Worm (Caenorhabditis elegans): ENCODE results near the gene unc-9.

Gene unc-9

ce11 chrX:13164301-13164700, 37.3 kb upstream of the unc-9 start (continued):
- TF ChIP-seq hmg-11 (tag; optimal IDR thresholded peaks at IDR 0.05) (no peak), eor-1 (tag; optimal IDR thresholded peaks at IDR 0.05) (no peak), ztf-4 (tag; optimal IDR thresholded peaks at IDR 0.05) (no peak), nhr-28 (tag; optimal IDR thresholded peaks at IDR 0.05) (no peak), egl-27 (tag; optimal IDR thresholded peaks at IDR 0.05) (no peak), nhr-25 (tag; optimal IDR thresholded peaks at IDR 0.05) (peak; percentile 28), ceh-28 (tag; optimal IDR thresholded peaks at IDR 0.05) (no peak), elt-3 (tag; optimal IDR thresholded peaks at IDR 0.05) (no peak), ZK546.5 (tag; optimal IDR thresholded peaks at IDR 0.05) (no peak), snpc-4 (tag; optimal IDR thresholded peaks at IDR 0.05) (no peak), ceh-9 (tag; optimal IDR thresholded peaks at IDR 0.05) (no peak), nhr-67 (tag; optimal IDR thresholded peaks at IDR 0.05) (no peak), nhr-237 (tag; optimal IDR thresholded peaks at IDR 0.05) (no peak), aly-2 (tag; optimal IDR thresholded peaks at IDR 0.05) (no peak), ceh-82 (tag; optimal IDR thresholded peaks at IDR 0.05) (no peak)

- TF ChIP-seq elt-3 (tag; optimal IDR thresholded peaks at IDR 0.05) (peak in 2 of 3 experiments; percentile 66 to 91), ama-1 (optimal IDR thresholded peaks at IDR 0.05) (no peak), nhr-23 (tag; optimal IDR thresholded peaks at IDR 0.05) (peak; percentile 40), ceh-28 (tag; optimal IDR thresholded peaks at IDR 0.05) (peak; percentile 45), nhr-12 (tag; optimal IDR thresholded peaks at IDR 0.05) (no peak), pha-4 (tag; optimal IDR thresholded peaks at IDR 0.05) (peak; percentile 74), ZK546.5 (tag; optimal IDR thresholded peaks at IDR 0.05) (no peak), elt-2 (tag; optimal IDR thresholded peaks at IDR 0.05) (peak; percentile 99), pqm-1 (tag; optimal IDR thresholded peaks at IDR 0.05) (peak; percentile 98), R02D3.7 (tag; optimal IDR thresholded peaks at IDR 0.05) (no peak), fos-1 (tag; optimal IDR thresholded peaks at IDR 0.05) (peak; percentile 58), jun-1 (tag; optimal IDR thresholded peaks at IDR 0.05) (peak; percentile 90)
Measured at ce11 chrX:13165686-13166085, 35.9 kb upstream of the unc-9 start.

ce11 chrX:13169133-13169532, 32.4 kb upstream of the unc-9 start:
- no peak for TF ChIP-seq pqm-1 (tag; optimal IDR thresholded peaks at IDR 0.05)
- TF ChIP-seq elt-1 (tag; optimal IDR thresholded peaks at IDR 0.05) = peak; percentile 73
- TF ChIP-seq sea-2 (GFP tag; optimal IDR thresholded peaks at IDR 0.05) = no peak
- TF ChIP-seq aly-2 (tag; optimal IDR thresholded peaks at IDR 0.05) = no peak
- TF ChIP-seq unc-62 (GFP tag; optimal IDR thresholded peaks at IDR 0.05) = no peak
- peak; percentile 44 for TF ChIP-seq nfya-1 (tag; optimal IDR thresholded peaks at IDR 0.05; ENCODE audit: insufficient read depth)
- TF ChIP-seq egl-5 (tag; optimal IDR thresholded peaks at IDR 0.05) = peak; percentile 32
- TF ChIP-seq nhr-43 (tag; optimal IDR thresholded peaks at IDR 0.05; ENCODE audit: poor library complexity, severe bottlenecking) = peak; percentile 21
- no peak for TF ChIP-seq jun-1 (tag; optimal IDR thresholded peaks at IDR 0.05)
- no peak for TF ChIP-seq elt-2 (tag; optimal IDR thresholded peaks at IDR 0.05)
- no peak for TF ChIP-seq ztf-4 (tag; optimal IDR thresholded peaks at IDR 0.05)
- peak; percentile 87 for TF ChIP-seq lin-39 (tag; optimal IDR thresholded peaks at IDR 0.05)
- no peak for TF ChIP-seq hmg-11 (tag; optimal IDR thresholded peaks at IDR 0.05)
- TF ChIP-seq fkh-2 (tag; optimal IDR thresholded peaks at IDR 0.05) = no peak
- no peak for TF ChIP-seq nhr-11 (tag; optimal IDR thresholded peaks at IDR 0.05)
- TF ChIP-seq mdl-1 (tag; optimal IDR thresholded peaks at IDR 0.05) = peak; percentile 40
- TF ChIP-seq daf-12 (tag; optimal IDR thresholded peaks at IDR 0.05) = no peak
- no peak for TF ChIP-seq elt-3 (tag; optimal IDR thresholded peaks at IDR 0.05)
- TF ChIP-seq ZK546.5 (tag; optimal IDR thresholded peaks at IDR 0.05) = no peak
- TF ChIP-seq nhr-76 (tag; optimal IDR thresholded peaks at IDR 0.05) = no peak
- no peak for TF ChIP-seq pha-4 (tag; optimal IDR thresholded peaks at IDR 0.05)
- TF ChIP-seq nhr-23 (tag; optimal IDR thresholded peaks at IDR 0.05) = peak; percentile 18
- TF ChIP-seq nhr-25 (tag; optimal IDR thresholded peaks at IDR 0.05) = peak; percentile 15

DNA sequence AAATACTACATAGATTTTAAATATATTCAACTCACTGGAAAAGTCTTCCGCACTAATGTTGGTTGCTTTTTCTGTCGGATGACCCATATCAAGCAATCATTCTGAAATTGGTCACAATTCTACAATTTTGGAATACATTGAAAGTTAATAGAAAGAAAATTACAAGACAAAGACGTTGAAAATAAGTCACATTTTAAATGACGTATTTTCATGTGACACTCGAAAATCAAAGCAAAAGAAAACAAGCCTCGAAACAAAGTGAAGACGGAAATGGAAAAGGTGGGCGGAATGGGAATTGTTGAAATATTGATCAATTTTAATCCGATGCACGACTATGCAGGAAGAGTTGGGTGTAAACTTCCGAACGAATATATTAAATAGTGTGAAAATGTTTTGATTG, 31.6 kb upstream of the unc-9 start, which contains the start of gene mob-2:
mob-2 (minus strand) TSS at position 101 of the 400 bp plus-strand sequence.
- TF ChIP-seq tbx-2 (tag; optimal IDR thresholded peaks at IDR 0.05) = no peak
- no peak for TF ChIP-seq nhr-77 (tag; optimal IDR thresholded peaks at IDR 0.05)
- TF ChIP-seq nhr-43 (tag; optimal IDR thresholded peaks at IDR 0.05; ENCODE audit: poor library complexity, severe bottlenecking) = no peak
- TF ChIP-seq ceh-16 (tag; optimal IDR thresholded peaks at IDR 0.05) = no peak
- TF ChIP-seq hmg-11 (tag; optimal IDR thresholded peaks at IDR 0.05) = no peak
- TF ChIP-seq nfya-1 (tag; optimal IDR thresholded peaks at IDR 0.05; ENCODE audit: insufficient read depth) = no peak
- TF ChIP-seq ama-1 (optimal IDR thresholded peaks at IDR 0.05) = no peak
- TF ChIP-seq elt-2 (tag; optimal IDR thresholded peaks at IDR 0.05) = no peak
- no peak for TF ChIP-seq sea-2 (GFP tag; optimal IDR thresholded peaks at IDR 0.05)
- TF ChIP-seq jun-1 (tag; optimal IDR thresholded peaks at IDR 0.05) = no peak
- no peak for TF ChIP-seq mdl-1 (tag; optimal IDR thresholded peaks at IDR 0.05)
- no peak for TF ChIP-seq pqm-1 (tag; optimal IDR thresholded peaks at IDR 0.05)
- no peak for TF ChIP-seq ztf-4 (tag; optimal IDR thresholded peaks at IDR 0.05)
- no peak for TF ChIP-seq egl-27 (tag; optimal IDR thresholded peaks at IDR 0.05)
- TF ChIP-seq fos-1 (tag; optimal IDR thresholded peaks at IDR 0.05) = no peak
- no peak for TF ChIP-seq lin-39 (tag; optimal IDR thresholded peaks at IDR 0.05)
- no peak for TF ChIP-seq lsy-12 (tag; optimal IDR thresholded peaks at IDR 0.05)
- no peak for TF ChIP-seq daf-12 (tag; optimal IDR thresholded peaks at IDR 0.05)
- TF ChIP-seq skn-1 (tag; optimal IDR thresholded peaks at IDR 0.05) = no peak
